Fruit fly (Drosophila melanogaster): ENCODE results near the gene CG31715.

The CG31715 gene

dm6 chr2L:10292066-10292560 is 49.3 kb upstream of the CG31715 start, which contains the start of gene Ufd4 (continued):
- TF ChIP-seq pzg (GFP tag; optimal IDR thresholded peaks at IDR 0.05) (peak; percentile 62), CG8944 (GFP tag; optimal IDR thresholded peaks at IDR 0.05) (peak; percentile 3), Spps (tag; optimal IDR thresholded peaks at IDR 0.05) (peak; percentile 43), Asciz (GFP tag; optimal IDR thresholded peaks at IDR 0.05) (no peak), HmgZ (tag; optimal IDR thresholded peaks at IDR 0.05) (peak; percentile 64), ac (GFP tag; optimal IDR thresholded peaks at IDR 0.05) (no peak), CG5180 (GFP tag; optimal IDR thresholded peaks at IDR 0.05) (no peak), CG3726 (GFP tag; IDR thresholded peaks at IDR 0.05) (no peak), CG13296 (GFP tag; optimal IDR thresholded peaks at IDR 0.05) (peak; percentile 76), CG7372 (GFP tag; IDR thresholded peaks at IDR 0.05) (no peak), shn (GFP tag; optimal IDR thresholded peaks at IDR 0.05) (peak; percentile 33), fu2 (GFP tag; optimal IDR thresholded peaks at IDR 0.05) (peak; percentile 40), Myb (GFP tag; optimal IDR thresholded peaks at IDR 0.05) (peak; percentile 21), CG7271 (tag; optimal IDR thresholded peaks at IDR 0.05) (peak; percentile 45), NK7.1 (GFP tag; optimal IDR thresholded peaks at IDR 0.05) (peak; percentile 16), CG17802 (tag; optimal IDR thresholded peaks at IDR 0.05) (no peak), vvl (GFP tag; IDR thresholded peaks at IDR 0.05) (peak; percentile 88; the same call in 1 of the 2 replicates), CG8765 (GFP tag; IDR thresholded peaks at IDR 0.05) (no peak), CG2889 (GFP tag; IDR thresholded peaks at IDR 0.05) (no peak), ato (GFP tag; IDR thresholded peaks at IDR 0.05; ENCODE audit: partially characterized antibody) (no peak; the same call in 1 of the 2 replicates), B-H1 (GFP tag; IDR thresholded peaks at IDR 0.05) (peak; percentile 46; the same call in 1 of the 3 replicates), btn (GFP tag; optimal IDR thresholded peaks at IDR 0.05) (peak; percentile 14), CG7786 (GFP tag; optimal IDR thresholded peaks at IDR 0.05) (peak; percentile 23)

dm6 chr2L:10294798-10295669 is 46.4 kb upstream of the CG31715 start, which contains the start of gene Hand:
Gene Hand, minus strand, starts transcription at chr2L:10295385.
- TF ChIP-seq Nf-YC (tag; optimal IDR thresholded peaks at IDR 0.05) (peak; percentile 96), Jarid2 (GFP tag; optimal IDR thresholded peaks at IDR 0.05) (peak; percentile 17), CG5180 (GFP tag; optimal IDR thresholded peaks at IDR 0.05) (peak; percentile 41), CG2889 (GFP tag; IDR thresholded peaks at IDR 0.05) (no peak), Nf-YB (GFP tag; optimal IDR thresholded peaks at IDR 0.05) (peak; percentile 95), CG17328 (GFP tag; IDR thresholded peaks at IDR 0.05) (no peak), ind (GFP tag; optimal IDR thresholded peaks at IDR 0.05) (no peak), CG4328 (GFP tag; optimal IDR thresholded peaks at IDR 0.05) (no peak), CG2199 (GFP tag; IDR thresholded peaks at IDR 0.05) (0 out of 3 replicates have a peak, but pooled peaks have one; percentile 51)

- TF ChIP-seq Dbx (GFP tag; IDR thresholded peaks at IDR 0.05) = 0 out of 3 replicates have a peak, but pooled peaks have one; percentile 30
- peak; percentile 73 for TF ChIP-seq Bgb (GFP tag; IDR thresholded peaks at IDR 0.05; ENCODE audit: partially characterized antibody)
- TF ChIP-seq CG17829 (tag; optimal IDR thresholded peaks at IDR 0.05) = peak; percentile 8
- TF ChIP-seq Nf-YB (GFP tag; optimal IDR thresholded peaks at IDR 0.05) = peak; percentile 35
- TF ChIP-seq Hr39 (optimal IDR thresholded peaks at IDR 0.05) = no peak
- no peak for TF ChIP-seq CG13123 (GFP tag; optimal IDR thresholded peaks at IDR 0.05)
- peak; percentile 91 for TF ChIP-seq CG16813 (GFP tag; IDR thresholded peaks at IDR 0.05; ENCODE audit: partially characterized antibody)
- TF ChIP-seq Ssrp (tag; optimal IDR thresholded peaks at IDR 0.05) = no peak
- TF ChIP-seq CG2199 (GFP tag; IDR thresholded peaks at IDR 0.05) = peak; percentile 98
- TF ChIP-seq CG2875 (GFP tag; optimal IDR thresholded peaks at IDR 0.05) = no peak
- no peak for TF ChIP-seq Max (GFP tag; optimal IDR thresholded peaks at IDR 0.05)
- TF ChIP-seq ase (GFP tag; IDR thresholded peaks at IDR 0.05) = no peak
- TF ChIP-seq Eip74EF (GFP tag; optimal IDR thresholded peaks at IDR 0.05) = peak in 1 of 2 experiments; percentile 79
- no peak for TF ChIP-seq repo (GFP tag; optimal IDR thresholded peaks at IDR 0.05)
- peak; percentile 71 for TF ChIP-seq ato (GFP tag; IDR thresholded peaks at IDR 0.05; ENCODE audit: partially characterized antibody)
- TF ChIP-seq sob (GFP tag; IDR thresholded peaks at IDR 0.05) = no peak
- no peak for TF ChIP-seq Dad (GFP tag; optimal IDR thresholded peaks at IDR 0.05)
- TF ChIP-seq dimm (GFP tag; IDR thresholded peaks at IDR 0.05) = no peak
- no peak for TF ChIP-seq lilli (GFP tag; optimal IDR thresholded peaks at IDR 0.05)
- no peak for TF ChIP-seq ci (GFP tag; IDR thresholded peaks at IDR 0.05)
These were observed 43.1 kb upstream of the CG31715 start for dm6 chr2L:10298306-10298705.
